Worm (Caenorhabditis elegans) whole organism, L4 larva: Measurements from ENCODE around the gene R11E3.19.
A peak's percentile ranks its signal among the peaks of the same experiment; 100 is the strongest.

Experiments
- F37D6.2 ChIP-seq: sonication (generic microtip); optimal IDR thresholded peaks from 2 replicates; lab custom pipeline; 2016; ENCODE audit warnings: mild to moderate bottlenecking, missing genetic modification characterization, missing compliant biosample characterization
- T20F7.1 ChIP-seq: fragments of 200-800 bp; sonication (Bioruptor generic); optimal IDR thresholded peaks from 2 replicates; lab custom pipeline; 2018; ENCODE audit warnings: mild to moderate bottlenecking, missing genetic modification characterization, missing compliant biosample characterization
- T26A8.4 ChIP-seq: fragments of 200-800 bp; sonication (Bioruptor generic); IDR thresholded peaks from 2 replicates; pipeline ENCODE4 v1.3.6; 2022; ENCODE audit warnings: missing genetic modification characterization, missing compliant biosample characterization
- Y105C5A.15 ChIP-seq: fragments of 200-800 bp; sonication (Bioruptor generic); IDR thresholded peaks from 2 replicates; pipeline ENCODE4 v1.3.6; 2022; ENCODE audit warnings: missing genetic modification characterization, missing compliant biosample characterization
- Y75B8A.6 ChIP-seq: fragments of 200-800 bp; sonication (Bioruptor generic); IDR thresholded peaks from 2 replicates; pipeline ENCODE4 v1.3.6; 2022; ENCODE audit warnings: missing genetic modification reagents, missing genetic modification characterization, missing compliant biosample characterization
- ZK546.5 ChIP-seq, 2 experiments: sonication (generic microtip); optimal IDR thresholded peaks; 2 replicates each; lab custom pipeline; 2017; ENCODE audit warnings: missing biosample characterization in 2 of 2, missing genetic modification characterization in 2 of 2
- daf-16 ChIP-seq, 3 experiments: sonication (generic microtip); optimal IDR thresholded peaks; 2 replicates each; lab custom pipeline; 2016 to 2017; ENCODE audit warnings: missing genetic modification characterization in 3 of 3, missing genetic modification reagents in 3 of 3, mild to moderate bottlenecking in 2 of 3, missing compliant biosample characterization in 2 of 3, missing biosample characterization in 1 of 3, moderate library complexity in 1 of 3
- dmd-6 ChIP-seq: fragments of 200-800 bp; sonication (Bioruptor generic); IDR thresholded peaks from 2 replicates; pipeline ENCODE4 v1.3.6; 2022; ENCODE audit warnings: missing genetic modification reagents, missing genetic modification characterization, missing compliant biosample characterization
- dpl-1 ChIP-seq: fragments of 150-350 bp; optimal IDR thresholded peaks from 2 replicates; lab custom pipeline; 2014; ENCODE audit warnings: missing biosample characterization, missing genetic modification reagents, missing genetic modification characterization
- duxl-1 ChIP-seq: sonication (generic microtip); optimal IDR thresholded peaks from 2 replicates; lab custom pipeline; 2016; ENCODE audit warnings: mild to moderate bottlenecking, missing genetic modification characterization, moderate library complexity, missing compliant biosample characterization; ENCODE audit not compliant: poor library complexity
- dve-1 ChIP-seq: sonication (generic microtip); optimal IDR thresholded peaks from 2 replicates; lab custom pipeline; 2017; ENCODE audit warnings: antibody characterized with exemption, mild to moderate bottlenecking, missing genetic modification characterization, missing compliant biosample characterization; ENCODE audit not compliant: insufficient read depth
- hif-1 ChIP-seq, 2 experiments: sonication (generic microtip); optimal IDR thresholded peaks; 2 replicates each; lab custom pipeline; 2016 to 2017; ENCODE audit warnings: missing compliant biosample characterization in 2 of 2, missing genetic modification characterization in 2 of 2, missing genetic modification reagents in 2 of 2, missing genotype in 2 of 2, mild to moderate bottlenecking in 1 of 2
- hlh-11 ChIP-seq: fragments of 200-800 bp; sonication (Bioruptor generic); optimal IDR thresholded peaks from 2 replicates; lab custom pipeline; 2018; ENCODE audit warnings: mild to moderate bottlenecking, missing genetic modification characterization, missing compliant biosample characterization
- hlh-30 ChIP-seq: sonication (generic microtip); optimal IDR thresholded peaks from 2 replicates; lab custom pipeline; 2017; ENCODE audit warnings: antibody characterized with exemption, mild to moderate bottlenecking, missing genetic modification characterization, missing compliant biosample characterization; ENCODE audit not compliant: insufficient read depth
- hmg-1.1 ChIP-seq: fragments of 200-800 bp; sonication (Bioruptor generic); IDR thresholded peaks from 2 replicates; pipeline ENCODE4 v1.3.6; 2022; ENCODE audit warnings: missing genetic modification reagents, missing genetic modification characterization, missing compliant biosample characterization
- lin-1 ChIP-seq: fragments of 200-800 bp; sonication (Bioruptor generic); IDR thresholded peaks from 2 replicates; pipeline ENCODE4 v1.3.6; 2022; ENCODE audit warnings: missing genetic modification reagents, missing genetic modification characterization, missing compliant biosample characterization
- lin-29 ChIP-seq: fragments of 200-800 bp; sonication (Bioruptor generic); IDR thresholded peaks from 2 replicates; pipeline ENCODE4 v1.3.6; 2022; ENCODE audit warnings: missing genetic modification reagents, missing genetic modification characterization, missing compliant biosample characterization
- lin-38 ChIP-seq: fragments of 200-800 bp; sonication (Bioruptor generic); IDR thresholded peaks from 2 replicates; pipeline ENCODE4 v1.3.6; 2022; ENCODE audit warnings: missing genetic modification reagents, missing genetic modification characterization, missing compliant biosample characterization
- lsy-2 ChIP-seq, 2 experiments: fragments of 150-350 bp in 1 of 2; sonication (generic microtip) in 1 of 2; optimal IDR thresholded peaks; 2 replicates each; lab custom pipeline; 2014 to 2017; ENCODE audit warnings: missing biosample characterization in 2 of 2, missing genetic modification characterization in 2 of 2
- mdt-29 ChIP-seq: fragments of 200-800 bp; sonication (Bioruptor generic); IDR thresholded peaks from 2 replicates; pipeline ENCODE4 v1.3.6; 2022; ENCODE audit warnings: missing genetic modification reagents, missing genetic modification characterization, missing compliant biosample characterization
- mep-1 ChIP-seq: fragments of 150-350 bp; sonication (generic microtip); optimal IDR thresholded peaks from 3 replicates; lab custom pipeline; 2014; ENCODE audit warnings: missing biosample characterization, missing genetic modification characterization
- mes-2 ChIP-seq: sonication (generic microtip); optimal IDR thresholded peaks from 2 replicates; lab custom pipeline; 2016; ENCODE audit warnings: missing genotype, mild to moderate bottlenecking, missing genetic modification characterization, missing compliant biosample characterization; ENCODE audit not compliant: poor library complexity, severe bottlenecking
- mxl-2 ChIP-seq: fragments of 200-800 bp; sonication (Bioruptor generic); conservative IDR thresholded peaks from 2 replicates; pipeline ENCODE4 v1.3.6; 2022; ENCODE audit warnings: missing genetic modification reagents, missing genetic modification characterization, missing compliant biosample characterization
- nhr-102 ChIP-seq: sonication (generic microtip); optimal IDR thresholded peaks from 2 replicates; lab custom pipeline; 2016; ENCODE audit warnings: mild to moderate bottlenecking, missing genetic modification characterization, moderate library complexity, missing compliant biosample characterization
- nhr-11 ChIP-seq: fragments of 150-350 bp; optimal IDR thresholded peaks from 2 replicates; lab custom pipeline; 2014; ENCODE audit warnings: missing biosample characterization, missing genetic modification characterization
- nhr-25 ChIP-seq: sonication (generic microtip); optimal IDR thresholded peaks from 2 replicates; lab custom pipeline; 2017; ENCODE audit warnings: missing genetic modification characterization, mild to moderate bottlenecking, missing compliant biosample characterization, antibody characterized with exemption, moderate library complexity, borderline replicate concordance; ENCODE audit not compliant: insufficient read depth
- nhr-42 ChIP-seq: fragments of 200-800 bp; sonication (Bioruptor generic); IDR thresholded peaks from 2 replicates; pipeline ENCODE4 v1.3.6; 2022; ENCODE audit warnings: missing genetic modification characterization, missing compliant biosample characterization
- nhr-77 ChIP-seq: fragments of 150-350 bp; optimal IDR thresholded peaks from 2 replicates; lab custom pipeline; 2014; ENCODE audit warnings: missing biosample characterization, missing genetic modification characterization
- pha-4 ChIP-seq, 2 experiments: fragments of 150-350 bp in 1 of 2; fragments of 200-800 bp in 1 of 2; sonication (Bioruptor generic) in 1 of 2; IDR thresholded peaks in 1 of 2; optimal IDR thresholded peaks in 1 of 2; 2 replicates each; pipeline versions ENCODE4 v1.3.6 to Lab custom; 2014 to 2022; ENCODE audit warnings: missing genetic modification characterization in 2 of 2, missing genetic modification reagents in 2 of 2, missing biosample characterization in 1 of 2, missing compliant biosample characterization in 1 of 2
- rbr-2 ChIP-seq: sonication (generic microtip); optimal IDR thresholded peaks from 2 replicates; lab custom pipeline; 2016; ENCODE audit warnings: missing genotype, missing genetic modification characterization, missing compliant biosample characterization
- snpc-1.2 ChIP-seq: fragments of 200-800 bp; sonication (Bioruptor generic); IDR thresholded peaks from 2 replicates; pipeline ENCODE4 v1.3.6; 2022; ENCODE audit warnings: missing genetic modification reagents, missing genetic modification characterization, missing compliant biosample characterization
- spr-1 ChIP-seq: sonication (generic microtip); optimal IDR thresholded peaks from 2 replicates; lab custom pipeline; 2016; ENCODE audit warnings: mild to moderate bottlenecking, missing genetic modification characterization, missing compliant biosample characterization
- spr-3 ChIP-seq: fragments of 200-800 bp; sonication (Bioruptor generic); optimal IDR thresholded peaks from 2 replicates; lab custom pipeline; 2018; ENCODE audit warnings: mild to moderate bottlenecking, missing genetic modification characterization, missing compliant biosample characterization
- unc-130 ChIP-seq: sonication (generic microtip); optimal IDR thresholded peaks from 2 replicates; lab custom pipeline; 2016; ENCODE audit warnings: missing genetic modification reagents, missing genetic modification characterization, missing compliant biosample characterization
- unc-39 ChIP-seq: sonication (generic microtip); optimal IDR thresholded peaks from 2 replicates; lab custom pipeline; 2017; ENCODE audit warnings: missing biosample characterization, missing genetic modification characterization
- ztf-7 ChIP-seq: fragments of 150-350 bp; optimal IDR thresholded peaks from 2 replicates; lab custom pipeline; 2014; ENCODE audit warnings: missing biosample characterization, missing genetic modification characterization

The R11E3.19 gene

DNA sequence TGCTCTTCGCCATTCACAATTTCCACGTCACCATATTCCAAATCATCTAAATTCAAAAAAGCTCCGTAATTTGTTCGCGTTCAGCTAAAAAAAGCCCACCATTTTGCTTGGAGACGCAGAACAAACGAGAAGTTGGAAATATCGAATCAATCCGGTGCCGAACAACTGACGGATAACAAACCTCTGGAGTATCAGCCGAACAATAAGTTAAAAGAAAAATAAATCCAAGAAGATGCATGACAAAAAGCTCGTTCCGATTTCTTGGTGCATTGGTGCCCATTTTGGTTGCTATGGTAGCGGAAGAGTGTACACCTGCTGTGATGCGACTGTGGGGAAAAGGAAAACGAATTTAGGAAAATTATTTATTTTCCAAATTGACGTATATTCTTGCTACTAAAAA lies 28.3 kb downstream of the R11E3.19 start, which contains the start of gene tctn-1 (continued):
- peak; percentile 35; the same call in 1 of the 2 replicates for TF ChIP-seq lin-38
- 0 out of 2 replicates have a peak, but pooled peaks have one; percentile 26 for TF ChIP-seq mdt-29
- TF ChIP-seq spr-1 (tag; lab: Kevin White, UChicago), result no peak

DNA sequence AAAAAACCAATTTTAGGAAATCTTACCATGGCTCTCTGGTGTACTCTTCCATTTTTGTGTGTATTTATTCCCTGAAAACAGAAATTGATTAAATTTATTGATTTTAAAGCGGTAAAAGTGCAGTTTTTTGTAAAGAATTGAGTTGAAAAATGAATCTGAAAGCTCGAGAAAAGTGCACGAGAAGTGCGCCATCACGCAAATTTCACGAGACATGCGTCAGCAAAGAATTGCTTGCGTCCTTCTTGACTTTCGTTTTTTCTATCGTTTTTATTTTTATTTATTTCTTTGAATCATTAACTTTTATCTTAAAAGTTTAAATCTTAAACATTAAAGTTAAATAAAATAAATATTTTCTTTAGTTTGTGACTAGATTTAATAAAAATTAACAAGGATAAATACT lies 30.5 kb downstream of the R11E3.19 start, which contains the start of gene timm-17B.1:
Gene timm-17B.1, minus strand, starts transcription at position 71 of the 400 bp plus-strand sequence.
- TF ChIP-seq spr-1 (tag; lab: Kevin White, UChicago) (peak; percentile 57), lsy-2 (tag; optimal IDR thresholded peaks at IDR 0.05; lab: Kevin White, UChicago) (peak; percentile 52 to 96), snpc-1.2 (GFP tag; lab: Robert Waterston, UW) (peak; percentile 64; the same call in 1 of the 2 replicates), hlh-11 (tag; lab: Kevin White, UChicago) (peak; percentile 57), F37D6.2 (tag; lab: Kevin White, UChicago) (peak; percentile 45), unc-130 (GFP tag; lab: Kevin White, UChicago) (no peak), hif-1 (tag; optimal IDR thresholded peaks at IDR 0.05; lab: Kevin White, UChicago) (no peak), T26A8.4 (GFP tag; lab: Robert Waterston, UW) (peak; percentile 55; the same call in 1 of the 2 replicates), nhr-25 (no peak), dve-1 (tag; lab: Kevin White, UChicago) (peak; percentile 79), mxl-2 (no peak), spr-3 (GFP tag; lab: Kevin White, UChicago) (no peak), rbr-2 (tag; lab: Kevin White, UChicago) (peak; percentile 55), daf-16 (GFP tag; optimal IDR thresholded peaks at IDR 0.05; lab: Kevin White, UChicago) (peak in 1 of 2 experiments; percentile 22), daf-16 (tag; optimal IDR thresholded peaks at IDR 0.05; lab: Kevin White, UChicago) (peak; percentile 43), nhr-42 (GFP tag; lab: Robert Waterston, UW) (no peak), lin-1 (no peak), hlh-30 (tag; lab: Kevin White, UChicago) (peak; percentile 59), ztf-7 (tag; lab: Kevin White, UChicago) (peak; percentile 84), lin-38 (peak; percentile 89), lin-29 (GFP tag; lab: Robert Waterston, UW) (no peak), unc-39 (tag; lab: Kevin White, UChicago) (no peak), duxl-1 (tag; lab: Kevin White, UChicago) (peak; percentile 45), nhr-11 (peak; percentile 22), dpl-1 (peak; percentile 78), nhr-77 (peak; percentile 30), mes-2 (tag; lab: Kevin White, UChicago) (peak; percentile 72), hmg-1.1 (GFP tag; lab: Robert Waterston, UW) (peak; percentile 66), T20F7.1 (GFP tag; lab: Kevin White, UChicago) (peak; percentile 46), ZK546.5 (tag; optimal IDR thresholded peaks at IDR 0.05; lab: Kevin White, UChicago) (no peak), Y75B8A.6 (no peak), dmd-6 (0 out of 2 replicates have a peak, but pooled peaks have one; percentile 21), mep-1 (tag; lab: Kevin White, UChicago) (peak; percentile 73), pha-4 (GFP tag; IDR thresholded peaks at IDR 0.05; lab: Robert Waterston, UW) (no peak), pha-4 (tag; optimal IDR thresholded peaks at IDR 0.05; lab: Kevin White, UChicago) (peak; percentile 65), nhr-102 (tag; lab: Kevin White, UChicago) (peak; percentile 57), Y105C5A.15 (no peak)
- TF ChIP-seq, all 104 proteins: peak for 23
